Fruit fly (Drosophila melanogaster) whole organism, embryonic: ENCODE data around the gene Gyc88E.

Experiments
- Awh ChIP-seq: fragments of 200-800 bp; sonication (Bioruptor generic); IDR thresholded peaks from 2 replicates; pipeline ENCODE4, ENCODE4 v1.3.6; 2022; ENCODE audit warnings: missing biosample characterization, missing genetic modification characterization
- CG10543 ChIP-seq: fragments of 200-800 bp; sonication (Bioruptor generic); optimal IDR thresholded peaks from 3 replicates; lab custom pipeline; 2017; ENCODE audit warnings: missing biosample characterization, mild to moderate bottlenecking, missing genetic modification characterization, moderate library complexity
- CG11560 ChIP-seq: fragments of 200-800 bp; sonication (Bioruptor generic); IDR thresholded peaks from 3 replicates; pipeline ENCODE4 v1.3.6; 2022; ENCODE audit warnings: missing biosample characterization, missing genetic modification characterization
- CG12104 ChIP-seq: fragments of 200-800 bp; sonication (Bioruptor generic); optimal IDR thresholded peaks from 3 replicates; lab custom pipeline; 2016; ENCODE audit warnings: missing biosample characterization, missing genetic modification characterization
- CG13424 ChIP-seq: fragments of 200-800 bp; sonication (Bioruptor generic); optimal IDR thresholded peaks from 2 replicates; lab custom pipeline; 2019; ENCODE audit warnings: missing biosample characterization, mild to moderate bottlenecking, missing genetic modification characterization, moderate library complexity
- CG14441 ChIP-seq: fragments of 200-800 bp; sonication (Bioruptor generic); IDR thresholded peaks from 2 replicates; pipeline ENCODE4 v1.3.6; 2022; ENCODE audit warnings: missing biosample characterization, missing genetic modification characterization
- CG15269 ChIP-seq: fragments of 200-800 bp; sonication (Bioruptor generic); optimal IDR thresholded peaks from 2 replicates; lab custom pipeline; 2018; ENCODE audit warnings: missing biosample characterization, mild to moderate bottlenecking, missing genetic modification characterization, moderate library complexity
- CG1529 ChIP-seq: fragments of 200-800 bp; sonication (Bioruptor generic); optimal IDR thresholded peaks from 3 replicates; lab custom pipeline; 2018; ENCODE audit warnings: missing biosample characterization, missing genetic modification characterization
- CG15514 ChIP-seq: fragments of 200-800 bp; sonication (Bioruptor generic); optimal IDR thresholded peaks from 3 replicates; lab custom pipeline; 2017; ENCODE audit warnings: missing biosample characterization, missing genetic modification characterization, mild to moderate bottlenecking, moderate library complexity, missing genetic modification reagents
- CG15601 ChIP-seq: fragments of 200-800 bp; sonication (Bioruptor generic); optimal IDR thresholded peaks from 3 replicates; lab custom pipeline; 2019; ENCODE audit warnings: missing biosample characterization, mild to moderate bottlenecking, missing genetic modification characterization, moderate library complexity
- CG15696 ChIP-seq: fragments of 200-800 bp; sonication (Bioruptor generic); optimal IDR thresholded peaks from 2 replicates; lab custom pipeline; 2019; ENCODE audit warnings: missing biosample characterization, mild to moderate bottlenecking, missing genetic modification characterization, moderate library complexity
- CG17186 ChIP-seq: fragments of 200-800 bp; sonication (Bioruptor generic); optimal IDR thresholded peaks from 3 replicates; lab custom pipeline; 2017; ENCODE audit warnings: missing biosample characterization, missing genetic modification reagents, missing genetic modification characterization
- CG17359 ChIP-seq: fragments of 200-800 bp; sonication (Bioruptor generic); optimal IDR thresholded peaks from 3 replicates; lab custom pipeline; 2018; ENCODE audit warnings: missing biosample characterization, mild to moderate bottlenecking, missing genetic modification characterization, moderate library complexity
- CG17361 ChIP-seq: fragments of 200-800 bp; sonication (Bioruptor generic); IDR thresholded peaks from 3 replicates; pipeline ENCODE4 v1.3.6; 2022; ENCODE audit warnings: missing biosample characterization, missing genetic modification characterization
- CG30431 ChIP-seq: fragments of 200-800 bp; sonication (Bioruptor generic); optimal IDR thresholded peaks from 2 replicates; lab custom pipeline; 2017; ENCODE audit warnings: missing biosample characterization, missing genetic modification characterization
- CG31441 ChIP-seq: fragments of 200-800 bp; sonication (Bioruptor generic); IDR thresholded peaks from 2 replicates; pipeline ENCODE4 v1.3.6; 2022; ENCODE audit warnings: missing biosample characterization, missing genetic modification characterization
- CG3407 ChIP-seq: fragments of 200-800 bp; sonication (Bioruptor generic); optimal IDR thresholded peaks from 2 replicates; lab custom pipeline; 2018; ENCODE audit warnings: missing biosample characterization, mild to moderate bottlenecking, missing genetic modification characterization
- CG34224 ChIP-seq: fragments of 200-800 bp; sonication (Bioruptor generic); IDR thresholded peaks from 3 replicates; pipeline ENCODE4 v1.3.6; 2022; ENCODE audit warnings: missing biosample characterization, missing genetic modification characterization; ENCODE audit not compliant: partially characterized antibody
- CG42726 ChIP-seq: fragments of 200-800 bp; sonication (Bioruptor generic); IDR thresholded peaks from 2 replicates; pipeline ENCODE4 v1.3.6; 2022; ENCODE audit warnings: missing biosample characterization, missing genetic modification characterization; ENCODE audit not compliant: partially characterized antibody
- CG7839 ChIP-seq: fragments of 200-800 bp; sonication (Bioruptor generic); optimal IDR thresholded peaks from 3 replicates; lab custom pipeline; 2018; ENCODE audit warnings: missing biosample characterization, mild to moderate bottlenecking, missing genetic modification characterization, moderate library complexity
- CG9215 ChIP-seq: fragments of 200-800 bp; sonication (Bioruptor generic); IDR thresholded peaks from 2 replicates; pipeline ENCODE4 v1.3.6; 2022; ENCODE audit warnings: missing biosample characterization, missing genetic modification characterization
- CG9727 ChIP-seq: fragments of 200-800 bp; sonication (Bioruptor generic); optimal IDR thresholded peaks from 3 replicates; lab custom pipeline; 2017; ENCODE audit warnings: missing biosample characterization, mild to moderate bottlenecking, missing genetic modification characterization
- CG9932 ChIP-seq: fragments of 200-800 bp; sonication (Bioruptor generic); IDR thresholded peaks from 2 replicates; pipeline ENCODE4 v1.3.6; 2022; ENCODE audit warnings: missing biosample characterization, missing genetic modification characterization
- Camta ChIP-seq: fragments of 200-800 bp; sonication (Bioruptor generic); optimal IDR thresholded peaks from 2 replicates; lab custom pipeline; 2016; ENCODE audit warnings: missing biosample characterization, missing genetic modification characterization
- D ChIP-seq, 2 experiments: fragments of 200-800 bp in 1 of 2; fragments of >200 bp in 1 of 2; sonication (Bioruptor generic) in 1 of 2; optimal IDR thresholded peaks; 2 replicates in 1 of 2; 3 replicates in 1 of 2; lab custom pipeline; 2017; ENCODE audit warnings: mild to moderate bottlenecking in 1 of 2, missing biosample characterization in 1 of 2, missing genetic modification characterization in 1 of 2, missing genetic modification reagents in 1 of 2
- D19A ChIP-seq: fragments of 200-800 bp; optimal IDR thresholded peaks from 3 replicates; lab custom pipeline; 2019; ENCODE audit warnings: missing biosample characterization, mild to moderate bottlenecking, missing genetic modification characterization, moderate library complexity
- Doc3 ChIP-seq: fragments of 200-800 bp; sonication (Bioruptor generic); IDR thresholded peaks from 3 replicates; pipeline ENCODE4 v1.3.6; 2022; ENCODE audit warnings: missing biosample characterization, missing genetic modification characterization; ENCODE audit not compliant: partially characterized antibody
- Dref ChIP-seq: fragments of 200-800 bp; sonication (Bioruptor generic); IDR thresholded peaks from 2 replicates; pipeline ENCODE4 v1.3.6; 2022; ENCODE audit warnings: missing biosample characterization, missing genetic modification characterization
- Nf-YA ChIP-seq: fragments of 200-800 bp; sonication (Bioruptor generic); IDR thresholded peaks from 2 replicates; pipeline ENCODE4 v1.3.6; 2022; ENCODE audit warnings: missing biosample characterization, missing genetic modification characterization
- Trl ChIP-seq, 3 experiments: fragments of >200 bp in 2 of 3; fragments of 200-800 bp in 1 of 3; sonication (Bioruptor generic) in 1 of 3; optimal IDR thresholded peaks; 2 replicates in 1 of 3; 3 replicates in 2 of 3; lab custom pipeline; 2016 to 2017; ENCODE audit warnings: missing biosample characterization in 1 of 3, missing genetic modification characterization in 1 of 3
- aop ChIP-seq: fragments of 200-800 bp; sonication (Bioruptor generic); IDR thresholded peaks from 2 replicates; pipeline ENCODE4 v1.3.6; 2022; ENCODE audit warnings: missing biosample characterization, missing genetic modification characterization
- cg ChIP-seq: fragments of 200-800 bp; sonication (Bioruptor generic); optimal IDR thresholded peaks from 3 replicates; lab custom pipeline; 2019; ENCODE audit warnings: missing biosample characterization, mild to moderate bottlenecking, missing genetic modification characterization, moderate library complexity
- chinmo ChIP-seq: fragments of 200-800 bp; sonication (Bioruptor generic); IDR thresholded peaks from 4 replicates; pipeline ENCODE4 v1.3.6; 2022; ENCODE audit warnings: missing biosample characterization, missing genetic modification characterization; ENCODE audit not compliant: partially characterized antibody
- dm ChIP-seq: fragments of 200-800 bp; sonication (Bioruptor generic); optimal IDR thresholded peaks from 3 replicates; lab custom pipeline; 2016; ENCODE audit warnings: missing biosample characterization, missing genetic modification characterization
- gem ChIP-seq: fragments of 200-800 bp; sonication (Bioruptor generic); optimal IDR thresholded peaks from 2 replicates; lab custom pipeline; 2019; ENCODE audit warnings: missing biosample characterization, mild to moderate bottlenecking, missing genetic modification characterization, moderate library complexity
- grn ChIP-seq: fragments of 200-800 bp; sonication (Bioruptor generic); optimal IDR thresholded peaks from 3 replicates; lab custom pipeline; 2017; ENCODE audit warnings: missing biosample characterization, missing genetic modification characterization
- gsb ChIP-seq: fragments of 200-800 bp; sonication (Bioruptor generic); IDR thresholded peaks from 2 replicates; pipeline ENCODE4 v1.3.6; 2022; ENCODE audit warnings: missing biosample characterization, missing genetic modification characterization
- hkb ChIP-seq, 2 experiments: fragments of 200-800 bp in 1 of 2; fragments of >200 bp in 1 of 2; sonication (Bioruptor generic) in 1 of 2; IDR thresholded peaks in 1 of 2; optimal IDR thresholded peaks in 1 of 2; 2 replicates each; pipeline versions ENCODE4 v1.3.6 to Lab custom; 2017 to 2022; ENCODE audit warnings: missing biosample characterization in 1 of 2, missing genetic modification characterization in 1 of 2
- inv ChIP-seq: fragments of 200-800 bp; sonication (Bioruptor generic); IDR thresholded peaks from 2 replicates; pipeline ENCODE4 v1.3.6; 2022; ENCODE audit warnings: missing biosample characterization, missing genetic modification characterization; ENCODE audit not compliant: partially characterized antibody
- kay ChIP-seq: fragments of 200-800 bp; sonication (Bioruptor generic); optimal IDR thresholded peaks from 2 replicates; lab custom pipeline; 2016; ENCODE audit warnings: missing biosample characterization, missing genetic modification characterization
- mirr ChIP-seq: fragments of 200-800 bp; sonication (Bioruptor generic); optimal IDR thresholded peaks from 3 replicates; lab custom pipeline; 2018; ENCODE audit warnings: missing biosample characterization, mild to moderate bottlenecking, missing genetic modification characterization
- nau ChIP-seq: fragments of 200-800 bp; sonication (Bioruptor generic); optimal IDR thresholded peaks from 3 replicates; lab custom pipeline; 2017; ENCODE audit warnings: missing biosample characterization, mild to moderate bottlenecking, missing genetic modification characterization, missing genetic modification reagents
- p53 ChIP-seq: fragments of 200-800 bp; sonication (Bioruptor generic); optimal IDR thresholded peaks from 2 replicates; lab custom pipeline; 2016; ENCODE audit warnings: missing biosample characterization, missing genetic modification characterization
- phol ChIP-seq: fragments of 200-800 bp; sonication (Bioruptor generic); optimal IDR thresholded peaks from 3 replicates; lab custom pipeline; 2018; ENCODE audit warnings: missing biosample characterization, mild to moderate bottlenecking, missing genetic modification characterization, moderate library complexity
- shn ChIP-seq: fragments of 200-800 bp; sonication (Bioruptor generic); optimal IDR thresholded peaks from 3 replicates; lab custom pipeline; 2016; ENCODE audit warnings: missing biosample characterization, missing genetic modification characterization
- slou ChIP-seq: fragments of 200-800 bp; sonication (Bioruptor generic); optimal IDR thresholded peaks from 3 replicates; lab custom pipeline; 2016; ENCODE audit warnings: missing biosample characterization, missing genetic modification characterization
- sna ChIP-seq: fragments of 200-800 bp; sonication (Bioruptor generic); IDR thresholded peaks from 2 replicates; pipeline ENCODE4 v1.3.6; 2022; ENCODE audit warnings: missing biosample characterization, missing genetic modification characterization; ENCODE audit not compliant: partially characterized antibody

Gyc88E gene

dm6 chr3R:15114465-15115228 lies 35.5 kb upstream of the Gyc88E start (continued):
- TF ChIP-seq inv (GFP tag; lab: Robert Waterston, UW): no peak
- TF ChIP-seq gem (tag; lab: Kevin White, UChicago): peak; percentile 67
- TF ChIP-seq CG9215 (GFP tag; lab: Robert Waterston, UW): no peak
- peak; percentile 70 for TF ChIP-seq phol (tag; lab: Kevin White, UChicago)
- TF ChIP-seq Nf-YA (GFP tag; lab: Robert Waterston, UW): 0 out of 2 replicates have a peak, but pooled peaks have one; percentile 21
- TF ChIP-seq CG15601 (tag; lab: Kevin White, UChicago): peak; percentile 27
- TF ChIP-seq slou (GFP tag; lab: Kevin White, UChicago): no peak
- no peak for TF ChIP-seq Dref (GFP tag; lab: Robert Waterston, UW)
- TF ChIP-seq nau (GFP tag; lab: Kevin White, UChicago): peak; percentile 46
- TF ChIP-seq mirr (GFP tag; lab: Kevin White, UChicago): no peak
- no peak for TF ChIP-seq Awh (GFP tag; lab: Robert Waterston, UW)
- no peak for TF ChIP-seq chinmo (GFP tag; lab: Robert Waterston, UW)
- TF ChIP-seq CG15696: no peak
- TF ChIP-seq CG3407 (GFP tag; lab: Kevin White, UChicago): peak; percentile 6
- TF ChIP-seq CG42726 (GFP tag; lab: Robert Waterston, UW): no peak
- TF ChIP-seq CG17359 (tag; lab: Kevin White, UChicago): peak; percentile 41
- TF ChIP-seq CG15269 (tag; lab: Kevin White, UChicago): peak; percentile 32
- no peak for TF ChIP-seq CG11560 (tag; lab: Robert Waterston, UW)
- no peak for TF ChIP-seq CG34224 (GFP tag; lab: Robert Waterston, UW)
- no peak for TF ChIP-seq cg (GFP tag; lab: Kevin White, UChicago)
- no peak for TF ChIP-seq Doc3 (GFP tag; lab: Robert Waterston, UW)
- TF ChIP-seq D (optimal IDR thresholded peaks at IDR 0.05; lab: Kevin White, UChicago): no peak
- TF ChIP-seq D (GFP tag; optimal IDR thresholded peaks at IDR 0.05; lab: Kevin White, UChicago): peak; percentile 64
- TF ChIP-seq gsb (GFP tag; lab: Robert Waterston, UW): no peak
- no peak for TF ChIP-seq hkb (optimal IDR thresholded peaks at IDR 0.05; lab: Kevin White, UChicago)
- TF ChIP-seq hkb (GFP tag; IDR thresholded peaks at IDR 0.05; lab: Robert Waterston, UW): 0 out of 2 replicates have a peak, but pooled peaks have one; percentile 14
- peak; percentile 71 for TF ChIP-seq CG31441 (GFP tag; lab: Robert Waterston, UW)
- no peak for TF ChIP-seq Trl (optimal IDR thresholded peaks at IDR 0.05; lab: Kevin White, UChicago)
- no peak for TF ChIP-seq Trl (GFP tag; optimal IDR thresholded peaks at IDR 0.05; lab: Kevin White, UChicago)
- TF ChIP-seq CG13424 (tag; lab: Kevin White, UChicago): peak; percentile 35
- TF ChIP-seq CG30431 (GFP tag; lab: Kevin White, UChicago): no peak
- TF ChIP-seq Camta (GFP tag; lab: Kevin White, UChicago): peak; percentile 29
- TF ChIP-seq aop (GFP tag; lab: Robert Waterston, UW): no peak
- peak; percentile 30 for TF ChIP-seq CG12104
- TF ChIP-seq CG10543 (GFP tag; lab: Kevin White, UChicago): no peak
- TF ChIP-seq D19A (tag; lab: Kevin White, UChicago): peak; percentile 54
- TF ChIP-seq kay (GFP tag; lab: Kevin White, UChicago): no peak
- TF ChIP-seq CG14441 (GFP tag; lab: Robert Waterston, UW): no peak
- TF ChIP-seq grn (GFP tag; lab: Kevin White, UChicago): no peak
- TF ChIP-seq CG17361 (GFP tag; lab: Robert Waterston, UW): peak; percentile 76; the same call in 2 of the 3 replicates
- TF ChIP-seq CG9727 (GFP tag; lab: Kevin White, UChicago): peak; percentile 43
- no peak for TF ChIP-seq sna (GFP tag; lab: Robert Waterston, UW)
- no peak for TF ChIP-seq CG9932
- no peak for TF ChIP-seq p53 (GFP tag; lab: Kevin White, UChicago)
- no peak for TF ChIP-seq CG15514 (GFP tag; lab: Kevin White, UChicago)
- TF ChIP-seq CG7839 (tag; lab: Kevin White, UChicago): peak; percentile 48
- peak; percentile 36 for TF ChIP-seq CG1529 (GFP tag; lab: Kevin White, UChicago)
- no peak for TF ChIP-seq dm (GFP tag; lab: Kevin White, UChicago)
- TF ChIP-seq CG17186: no peak
- no peak for TF ChIP-seq shn (GFP tag; lab: Kevin White, UChicago)
